Worm (Caenorhabditis elegans) whole organism, dauer: ENCODE data around the gene H04D03.7.

Source experiments
- unc-62 ChIP-seq: sonication (generic microtip); optimal IDR thresholded peaks from 2 replicates; lab custom pipeline; 2017; ENCODE audit warnings: missing biosample characterization, missing genetic modification reagents, missing genetic modification characterization

Gene H04D03.7

ce11 chrIII:10446730-10447129 is at the start of gene H04D03.7:
H04D03.7 (minus strand) TSS chrIII:10446830.
- no peak for TF ChIP-seq unc-62

- no peak for TF ChIP-seq unc-62
Observed at ce11 chrIII:10488052-10488451, 41.4 kb upstream of the H04D03.7 start, which contains the start of gene ptr-25. ptr-25 (plus strand) TSS chrIII:10488124.

- TF ChIP-seq unc-62 = no peak
Observed at ce11 chrIII:10486455-10486854, 39.8 kb upstream of the H04D03.7 start.

- no peak for TF ChIP-seq unc-62
Observed at ce11 chrIII:10481988-10482387, 35.4 kb upstream of the H04D03.7 start, which contains the start of gene D2045.8. D2045.8 (plus strand) TSS chrIII:10482288.

- no peak for TF ChIP-seq unc-62
Observed at ce11 chrIII:10481497-10481896, 34.9 kb upstream of the H04D03.7 start.

- TF ChIP-seq unc-62 = no peak
Observed at ce11 chrIII:10479180-10479579, 32.5 kb upstream of the H04D03.7 start, which contains the start of gene D2045.7. D2045.7 (plus strand) TSS chrIII:10479480.

ce11 chrIII:10474945-10475344 is 28.3 kb upstream of the H04D03.7 start, which contains the start of gene D2045.9:
D2045.9 (plus strand) TSS chrIII:10475245.
- TF ChIP-seq unc-62 = no peak

- no peak for TF ChIP-seq unc-62
Observed at ce11 chrIII:10470927-10471326, 24.3 kb upstream of the H04D03.7 start, which contains the start of gene cul-1. cul-1 (plus strand) TSS chrIII:10471237.

ce11 chrIII:10469574-10470055 is 23.0 kb upstream of the H04D03.7 start, which contains the start of gene D2045.5:
D2045.5 (minus strand) TSS chrIII:10469624.
- no peak for TF ChIP-seq unc-62

ce11 chrIII:10464455-10464854 is 17.8 kb upstream of the H04D03.7 start:
- TF ChIP-seq unc-62 = no peak

ce11 chrIII:10463653-10464052 is 17.0 kb upstream of the H04D03.7 start:
- TF ChIP-seq unc-62 = no peak

ce11 chrIII:10462935-10463548 is 16.4 kb upstream of the H04D03.7 start:
- no peak for TF ChIP-seq unc-62

- TF ChIP-seq unc-62 = no peak
Observed at ce11 chrIII:10461164-10461546, 14.5 kb upstream of the H04D03.7 start, which contains the start of gene atx-2. atx-2 (plus strand) TSS chrIII:10461389.

ce11 chrIII:10460427-10461163 is 14.0 kb upstream of the H04D03.7 start, which contains the start of gene ecps-1:
ecps-1 (minus strand) TSS chrIII:10460551.
- TF ChIP-seq unc-62 = no peak

ce11 chrIII:10451012-10451411 is 4.4 kb upstream of the H04D03.7 start, which contains the start of gene H04D03.4:
H04D03.4 (minus strand) TSS chrIII:10451112.
- TF ChIP-seq unc-62 = no peak

- no peak for TF ChIP-seq unc-62
Observed at ce11 chrIII:10442355-10443140, 4.1 kb downstream of the H04D03.7 start, which contains the start of the genes H04D03.2 and ecps-2. H04D03.2 (minus strand) TSS chrIII:10442405. ecps-2 (plus strand) TSS chrIII:10443090.
